Worm (Caenorhabditis elegans) whole organism, early embryonic: ENCODE results near the gene T01B7.13.

Source experiments
- B0310.2 ChIP-seq: sonication (generic microtip); optimal IDR thresholded peaks from 2 replicates; lab custom pipeline; 2016; ENCODE audit warnings: mild to moderate bottlenecking, missing genetic modification characterization, missing compliant biosample characterization
- ama-1 ChIP-seq: fragments of 150-350 bp; optimal IDR thresholded peaks from 2 replicates; lab custom pipeline; 2014
- ceh-13 ChIP-seq: fragments of 200-800 bp; sonication (Bioruptor generic); optimal IDR thresholded peaks from 2 replicates; lab custom pipeline; 2018; ENCODE audit warnings: mild to moderate bottlenecking, missing genetic modification characterization, missing compliant biosample characterization
- ceh-36 ChIP-seq: sonication (generic microtip); optimal IDR thresholded peaks from 2 replicates; lab custom pipeline; 2016; ENCODE audit warnings: missing genetic modification characterization, inconsistent platforms, missing compliant biosample characterization
- ets-7 ChIP-seq: sonication (generic microtip); optimal IDR thresholded peaks from 2 replicates; lab custom pipeline; 2016; ENCODE audit warnings: missing genotype, missing genetic modification characterization, missing compliant biosample characterization
- flt-1 ChIP-seq: fragments of 200-800 bp; sonication (Bioruptor generic); IDR thresholded peaks from 2 replicates; pipeline ENCODE4 v1.3.6; 2022; ENCODE audit warnings: missing genetic modification characterization, missing compliant biosample characterization
- hmbx-1 ChIP-seq: sonication (generic microtip); optimal IDR thresholded peaks from 2 replicates; lab custom pipeline; 2016; ENCODE audit warnings: mild to moderate bottlenecking, missing genetic modification characterization, missing compliant biosample characterization
- hmg-4 ChIP-seq: fragments of 200-800 bp; sonication (Bioruptor generic); optimal IDR thresholded peaks from 2 replicates; lab custom pipeline; 2018; ENCODE audit warnings: mild to moderate bottlenecking, missing genetic modification characterization, missing compliant biosample characterization
- pes-1 ChIP-seq: fragments of 200-800 bp; sonication (Bioruptor generic); IDR thresholded peaks from 2 replicates; pipeline ENCODE4 v1.3.6; 2022; ENCODE audit warnings: missing genetic modification reagents, missing genetic modification characterization, missing compliant biosample characterization
- scrt-1 ChIP-seq: fragments of 200-800 bp; sonication (Bioruptor generic); IDR thresholded peaks from 2 replicates; pipeline ENCODE4 v1.3.6; 2022; ENCODE audit warnings: missing genetic modification characterization, missing compliant biosample characterization
- sea-1 ChIP-seq: fragments of 200-800 bp; sonication (Bioruptor generic); conservative IDR thresholded peaks from 2 replicates; pipeline ENCODE4 v1.3.6; 2022; ENCODE audit warnings: missing genetic modification characterization, missing compliant biosample characterization
- tbx-11 ChIP-seq: fragments of 200-800 bp; sonication (Bioruptor generic); IDR thresholded peaks from 2 replicates; pipeline ENCODE4 v1.3.6; 2022; ENCODE audit warnings: missing genetic modification characterization, missing compliant biosample characterization
- tbx-37 ChIP-seq: fragments of 200-800 bp; sonication (Bioruptor generic); conservative IDR thresholded peaks from 2 replicates; pipeline ENCODE4 v1.3.6; 2022; ENCODE audit warnings: missing genetic modification reagents, missing genetic modification characterization, missing compliant biosample characterization
- tra-4 ChIP-seq: sonication (generic microtip); optimal IDR thresholded peaks from 2 replicates; lab custom pipeline; 2017; ENCODE audit warnings: missing genetic modification characterization, missing compliant biosample characterization

- TF ChIP-seq tbx-11 (GFP tag; lab: Robert Waterston, UW): no peak
- no peak for TF ChIP-seq hmg-4 (GFP tag; lab: Kevin White, UChicago)
- no peak for TF ChIP-seq ama-1 (lab: Kevin White, UChicago)
- no peak for TF ChIP-seq hmbx-1 (tag; lab: Kevin White, UChicago)
- no peak for TF ChIP-seq ceh-36 (tag; lab: Kevin White, UChicago)
- TF ChIP-seq flt-1: no peak
- TF ChIP-seq B0310.2 (tag; lab: Kevin White, UChicago): no peak
- no peak for TF ChIP-seq ceh-13
- no peak for TF ChIP-seq tra-4
- no peak for TF ChIP-seq tbx-37 (GFP tag; lab: Robert Waterston, UW)
- no peak for TF ChIP-seq pes-1
- no peak for TF ChIP-seq scrt-1 (GFP tag; lab: Robert Waterston, UW)
- TF ChIP-seq sea-1 (GFP tag; lab: Robert Waterston, UW): no peak
- TF ChIP-seq ets-7 (tag; lab: Kevin White, UChicago): no peak
These were observed 33.4 kb downstream of the T01B7.13 start for ce11 chrII:8748638-8749037.
